Worm (Caenorhabditis elegans): ENCODE data around the gene Y7A9A.1.

DNA sequence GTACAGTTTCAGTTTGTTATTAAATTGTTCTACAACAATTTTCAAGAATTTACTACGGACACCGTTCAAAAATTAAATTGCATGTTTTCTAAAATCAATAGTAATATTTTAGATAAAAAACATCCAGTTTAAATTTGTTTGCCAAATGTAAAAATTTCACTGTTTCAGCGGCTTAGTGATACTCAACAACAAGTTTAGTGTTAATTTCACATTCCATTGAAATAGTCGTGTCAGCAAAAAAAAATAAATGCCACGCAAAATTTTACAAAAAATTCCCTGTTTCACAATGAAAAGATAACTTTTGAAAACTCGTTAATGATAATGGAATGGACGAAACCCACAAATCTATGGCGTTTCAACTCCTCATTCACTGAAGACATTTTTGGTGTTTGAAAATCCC, 19.3 kb downstream of the Y7A9A.1 start:
- no peak for TF ChIP-seq egl-43 (GFP tag; IDR thresholded peaks at IDR 0.05)
- no peak for TF ChIP-seq fkh-10 (GFP tag; optimal IDR thresholded peaks at IDR 0.05)

Measured in whole organism, L4 larva.